Worm (Caenorhabditis elegans): ENCODE measurements around the gene srh-186.

The srh-186 gene

ce11 chrV:15996655-15997186 is 41.1 kb downstream of the srh-186 start, which contains the start of the genes C06C6.9 and C06C6.8:
C06C6.9 (minus strand) TSS chrV:15996755.
C06C6.8 (plus strand) TSS chrV:15997136.
- no peak for TF ChIP-seq cnd-1 (tag; optimal IDR thresholded peaks at IDR 0.05)
- TF ChIP-seq flh-1 (GFP tag; optimal IDR thresholded peaks at IDR 0.05): no peak
- no peak for TF ChIP-seq pha-4 (tag; optimal IDR thresholded peaks at IDR 0.05)
- TF ChIP-seq ceh-39 (tag; optimal IDR thresholded peaks at IDR 0.05): no peak
- no peak for TF ChIP-seq ces-1 (GFP tag; optimal IDR thresholded peaks at IDR 0.05)
- no peak for TF ChIP-seq lin-32 (GFP tag; optimal IDR thresholded peaks at IDR 0.05)
- TF ChIP-seq drap-1 (GFP tag; optimal IDR thresholded peaks at IDR 0.05): no peak
- TF ChIP-seq ceh-43 (GFP tag; optimal IDR thresholded peaks at IDR 0.05): no peak
- no peak for TF ChIP-seq unc-120 (tag; optimal IDR thresholded peaks at IDR 0.05; ENCODE audit: poor library complexity, severe bottlenecking)
- no peak for TF ChIP-seq nhr-237 (tag; optimal IDR thresholded peaks at IDR 0.05)
- no peak for TF ChIP-seq tbx-8 (GFP tag; optimal IDR thresholded peaks at IDR 0.05)
- no peak for TF ChIP-seq M03D4.4 (tag; optimal IDR thresholded peaks at IDR 0.05)

- no peak for TF ChIP-seq bed-3 (GFP tag; optimal IDR thresholded peaks at IDR 0.05)
- TF ChIP-seq unc-120 (tag; optimal IDR thresholded peaks at IDR 0.05; ENCODE audit: poor library complexity, severe bottlenecking): no peak
- TF ChIP-seq pha-4 (tag; optimal IDR thresholded peaks at IDR 0.05): peak; percentile 36
These were observed 44.8 kb downstream of the srh-186 start, which contains the start of gene nhr-50 for ce11 chrV:16000433-16000832. nhr-50 (minus strand) TSS chrV:16000631.

DNA sequence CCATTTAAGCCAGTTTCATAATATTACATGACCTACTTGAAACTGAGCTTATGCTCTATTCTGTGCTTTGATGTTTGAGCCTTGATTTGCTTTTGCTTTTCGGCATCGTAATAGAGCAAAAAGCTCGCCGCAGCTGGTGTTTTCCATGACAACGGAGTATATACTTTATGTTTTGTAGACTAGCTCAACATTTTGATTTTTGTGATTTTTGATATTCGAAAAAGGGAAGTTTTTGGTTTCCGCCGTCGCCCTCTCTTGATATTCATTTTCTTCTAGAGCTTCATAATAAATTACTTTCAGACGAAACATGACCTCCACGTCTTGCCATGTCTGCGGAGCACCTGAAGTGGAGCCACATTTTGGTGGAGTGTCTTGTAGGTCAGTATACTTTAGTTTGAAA is 46.7 kb downstream of the srh-186 start, which contains the start of gene nhr-63:
TSS of gene nhr-63 (plus strand) at position 301 of the 400 bp plus-strand sequence.
- TF ChIP-seq flh-1 (GFP tag; optimal IDR thresholded peaks at IDR 0.05) (no peak), sptf-1 (tag; optimal IDR thresholded peaks at IDR 0.05) (no peak), unc-120 (tag; optimal IDR thresholded peaks at IDR 0.05; ENCODE audit: poor library complexity, severe bottlenecking) (no peak), nhr-2 (tag; optimal IDR thresholded peaks at IDR 0.05) (no peak), lin-32 (GFP tag; optimal IDR thresholded peaks at IDR 0.05) (no peak), sem-2 (GFP tag; optimal IDR thresholded peaks at IDR 0.05) (no peak), nhr-12 (tag; optimal IDR thresholded peaks at IDR 0.05) (no peak), pha-4 (tag; optimal IDR thresholded peaks at IDR 0.05) (no peak), drap-1 (GFP tag; optimal IDR thresholded peaks at IDR 0.05) (no peak), tbx-8 (GFP tag; optimal IDR thresholded peaks at IDR 0.05) (no peak), ztf-11 (tag; optimal IDR thresholded peaks at IDR 0.05) (no peak), hlh-1 (tag; optimal IDR thresholded peaks at IDR 0.05) (no peak), bed-3 (GFP tag; optimal IDR thresholded peaks at IDR 0.05) (no peak), ces-1 (GFP tag; optimal IDR thresholded peaks at IDR 0.05) (no peak)

Data from whole organism, mixed stage, embryonic.